Worm (Caenorhabditis elegans): Measurements from ENCODE around the gene fipp-1.
A peak's percentile ranks its signal among the peaks of the same experiment; 100 is the strongest.

fipp-1 gene

DNA sequence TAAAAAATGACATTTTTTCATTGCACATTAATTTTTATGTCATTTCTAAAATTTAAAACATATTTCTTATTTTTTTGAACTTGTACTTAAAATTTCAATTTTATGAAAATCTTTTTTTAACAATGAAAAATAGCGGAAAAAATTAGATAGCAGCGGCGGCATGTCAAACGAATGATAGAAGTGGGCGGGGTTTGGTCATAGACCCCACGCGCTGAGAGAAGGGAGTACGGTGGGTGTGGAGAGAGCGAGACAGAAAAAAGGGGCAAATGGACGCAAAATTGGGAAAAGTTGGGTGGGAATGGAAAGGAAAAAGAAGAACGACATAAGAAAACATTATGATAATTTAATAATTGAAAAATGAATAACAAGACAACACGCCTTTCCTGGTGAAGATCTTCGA lies 16.3 kb downstream of the fipp-1 start:
- TF ChIP-seq nhr-76 (tag; optimal IDR thresholded peaks at IDR 0.05) (no peak), nfya-1 (tag; optimal IDR thresholded peaks at IDR 0.05; ENCODE audit: insufficient read depth) (peak; percentile 93)

DNA sequence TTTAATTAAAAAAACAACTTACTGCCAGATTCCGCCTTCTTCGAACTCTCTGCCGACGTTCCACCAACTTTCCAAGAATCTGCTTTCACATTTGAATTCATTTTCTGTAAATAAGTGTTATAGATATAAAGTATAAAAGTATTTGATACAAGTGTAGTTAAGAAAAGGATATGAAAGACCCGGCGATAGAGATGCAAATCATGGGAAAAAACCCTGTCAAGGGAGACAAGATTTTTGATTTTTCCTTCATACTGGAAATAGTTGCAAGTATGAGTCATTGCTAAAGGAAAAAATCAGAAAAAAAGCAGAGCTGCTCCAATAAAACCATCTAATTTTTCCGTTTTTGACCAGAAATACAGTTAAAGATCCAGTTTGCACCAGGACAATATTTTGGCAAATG lies 24.6 kb downstream of the fipp-1 start, which contains the start of gene F13A2.3:
Gene F13A2.3, minus strand, starts transcription at position 101 of the 400 bp plus-strand sequence.
- TF ChIP-seq nfya-1 (tag; optimal IDR thresholded peaks at IDR 0.05; ENCODE audit: insufficient read depth), result no peak
- no peak for TF ChIP-seq tbx-2 (tag; optimal IDR thresholded peaks at IDR 0.05)
- no peak for TF ChIP-seq lsy-12 (tag; optimal IDR thresholded peaks at IDR 0.05)
- TF ChIP-seq fkh-10 (GFP tag; optimal IDR thresholded peaks at IDR 0.05), result no peak
- no peak for TF ChIP-seq mml-1 (tag; optimal IDR thresholded peaks at IDR 0.05)
- TF ChIP-seq ama-1 (optimal IDR thresholded peaks at IDR 0.05), result no peak
- no peak for TF ChIP-seq mdl-1 (tag; optimal IDR thresholded peaks at IDR 0.05)
- TF ChIP-seq daf-12 (tag; optimal IDR thresholded peaks at IDR 0.05), result no peak
- no peak for TF ChIP-seq pha-4 (tag; optimal IDR thresholded peaks at IDR 0.05)
- no peak for TF ChIP-seq nhr-11 (tag; optimal IDR thresholded peaks at IDR 0.05)
- TF ChIP-seq sea-2 (GFP tag; optimal IDR thresholded peaks at IDR 0.05), result no peak
- TF ChIP-seq ceh-82 (tag; optimal IDR thresholded peaks at IDR 0.05), result no peak
- TF ChIP-seq nhr-23 (tag; optimal IDR thresholded peaks at IDR 0.05), result no peak
- no peak for TF ChIP-seq zag-1 (tag; optimal IDR thresholded peaks at IDR 0.05)
- TF ChIP-seq R02D3.7 (tag; optimal IDR thresholded peaks at IDR 0.05), result no peak

DNA sequence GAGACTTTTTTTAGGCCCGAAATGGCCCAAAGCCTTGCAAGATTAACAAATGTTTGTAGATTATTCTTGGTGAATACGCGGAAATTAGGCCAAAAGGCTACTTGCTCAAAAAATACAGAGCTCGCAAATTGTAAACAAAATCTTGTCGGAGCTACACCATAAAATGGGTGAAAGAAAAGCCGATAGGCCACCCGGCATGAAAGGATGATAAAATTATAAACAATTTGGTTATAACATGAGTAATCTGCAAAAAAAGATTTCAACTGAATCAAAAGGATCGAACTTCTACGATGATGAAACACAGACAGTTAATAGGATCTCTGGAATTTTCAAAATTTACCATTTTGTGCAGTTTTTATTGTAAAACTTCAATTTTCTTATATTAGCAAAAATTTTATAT lies 26.5 kb downstream of the fipp-1 start:
- TF ChIP-seq lsy-12 (tag; optimal IDR thresholded peaks at IDR 0.05), result no peak
- TF ChIP-seq fkh-10 (GFP tag; optimal IDR thresholded peaks at IDR 0.05), result no peak
- no peak for TF ChIP-seq nhr-237 (tag; optimal IDR thresholded peaks at IDR 0.05)
- TF ChIP-seq hmg-11 (tag; optimal IDR thresholded peaks at IDR 0.05), result no peak
- no peak for TF ChIP-seq nhr-28 (tag; optimal IDR thresholded peaks at IDR 0.05)
- no peak for TF ChIP-seq fos-1 (tag; optimal IDR thresholded peaks at IDR 0.05)
- TF ChIP-seq mdl-1 (tag; optimal IDR thresholded peaks at IDR 0.05), result no peak
- no peak for TF ChIP-seq snpc-4 (tag; optimal IDR thresholded peaks at IDR 0.05)
- no peak for TF ChIP-seq ceh-9 (tag; optimal IDR thresholded peaks at IDR 0.05)
- TF ChIP-seq nhr-76 (tag; optimal IDR thresholded peaks at IDR 0.05), result no peak
- no peak for TF ChIP-seq elt-2 (tag; optimal IDR thresholded peaks at IDR 0.05)
- no peak for TF ChIP-seq elt-1 (tag; optimal IDR thresholded peaks at IDR 0.05)
- TF ChIP-seq nhr-67 (tag; optimal IDR thresholded peaks at IDR 0.05), result no peak
- TF ChIP-seq nhr-43 (tag; optimal IDR thresholded peaks at IDR 0.05; ENCODE audit: poor library complexity, severe bottlenecking), result no peak
- no peak for TF ChIP-seq tbx-2 (tag; optimal IDR thresholded peaks at IDR 0.05)
- no peak for TF ChIP-seq ztf-4 (tag; optimal IDR thresholded peaks at IDR 0.05)
- no peak for TF ChIP-seq ceh-28 (tag; optimal IDR thresholded peaks at IDR 0.05)
- no peak for TF ChIP-seq eor-1 (tag; optimal IDR thresholded peaks at IDR 0.05)
- no peak for TF ChIP-seq fkh-2 (tag; optimal IDR thresholded peaks at IDR 0.05)

DNA sequence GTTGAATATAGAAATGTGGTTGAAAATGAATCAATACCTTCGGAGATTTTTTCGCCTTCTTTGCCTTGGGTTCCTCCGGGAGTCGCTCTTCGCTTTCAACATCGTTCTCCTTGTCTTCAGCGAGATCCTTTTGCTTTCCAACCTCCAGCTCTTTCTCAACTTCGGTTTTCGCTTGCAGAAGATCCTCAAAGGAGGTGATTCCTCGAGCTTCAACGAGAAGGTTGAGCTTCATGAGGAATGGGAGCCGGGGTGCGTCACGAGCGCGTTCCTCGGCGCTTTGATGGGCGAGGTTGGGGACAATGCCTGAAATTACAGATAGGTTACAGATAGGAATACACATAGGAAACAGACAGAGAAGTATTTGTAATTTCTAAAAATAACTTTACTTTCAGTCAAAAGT lies 27.3 kb downstream of the fipp-1 start:
- TF ChIP-seq elt-1 (tag; optimal IDR thresholded peaks at IDR 0.05), result no peak
- TF ChIP-seq fos-1 (tag; optimal IDR thresholded peaks at IDR 0.05), result no peak
- no peak for TF ChIP-seq nhr-28 (tag; optimal IDR thresholded peaks at IDR 0.05)
- TF ChIP-seq nhr-25 (tag; optimal IDR thresholded peaks at IDR 0.05), result no peak
- TF ChIP-seq lin-15B (tag; optimal IDR thresholded peaks at IDR 0.05), result no peak
- TF ChIP-seq R02D3.7 (tag; optimal IDR thresholded peaks at IDR 0.05), result no peak
- no peak for TF ChIP-seq daf-12 (tag; optimal IDR thresholded peaks at IDR 0.05)
- TF ChIP-seq unc-62 (GFP tag; optimal IDR thresholded peaks at IDR 0.05), result no peak
- no peak for TF ChIP-seq skn-1 (tag; optimal IDR thresholded peaks at IDR 0.05)
- no peak for TF ChIP-seq nhr-12 (tag; optimal IDR thresholded peaks at IDR 0.05)
- no peak for TF ChIP-seq nfya-1 (tag; optimal IDR thresholded peaks at IDR 0.05; ENCODE audit: insufficient read depth)
- no peak for TF ChIP-seq fkh-2 (tag; optimal IDR thresholded peaks at IDR 0.05)

DNA sequence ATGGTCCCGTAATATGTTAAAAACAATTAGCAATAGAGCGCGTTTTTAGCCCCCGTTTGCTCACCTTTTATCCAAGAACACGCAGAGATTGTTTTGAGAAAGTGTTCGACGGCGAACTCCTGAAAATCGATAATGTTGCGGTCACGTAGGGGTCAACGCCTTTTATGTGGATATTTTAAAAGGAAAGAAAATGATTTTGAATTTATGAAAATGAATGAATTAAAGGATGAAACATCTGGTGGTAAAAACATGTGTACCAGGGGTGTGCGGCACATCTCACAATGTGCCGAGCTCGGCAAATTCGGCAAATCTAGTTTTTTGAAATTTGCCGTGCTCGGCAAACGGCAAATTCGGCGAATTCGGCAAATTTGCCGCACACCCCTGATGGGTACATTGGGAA lies 28.5 kb downstream of the fipp-1 start, which contains the start of gene F13A2.4:
Gene F13A2.4, minus strand, starts transcription at position 101 of the 400 bp plus-strand sequence.
- no peak for TF ChIP-seq elt-1 (tag; optimal IDR thresholded peaks at IDR 0.05)
- TF ChIP-seq ztf-11 (tag; optimal IDR thresholded peaks at IDR 0.05), result no peak
- no peak for TF ChIP-seq egl-27 (tag; optimal IDR thresholded peaks at IDR 0.05)
